Worm (Caenorhabditis elegans) whole organism, L4 larva: ENCODE results near the gene T23G4.2.
A peak's percentile ranks its signal among the peaks of the same experiment; 100 is the strongest.

ENCODE experiments used
- D1046.2 ChIP-seq: fragments of 200-800 bp; sonication (Bioruptor generic); IDR thresholded peaks from 2 replicates; pipeline ENCODE4 v1.3.6; 2022; ENCODE audit warnings: missing genetic modification characterization, missing compliant biosample characterization
- F44E2.7 ChIP-seq: fragments of 200-800 bp; sonication (Bioruptor generic); IDR thresholded peaks from 2 replicates; pipeline ENCODE4 v2.1.2; 2022; ENCODE audit warnings: missing genetic modification characterization, missing compliant biosample characterization
- F49E8.2 ChIP-seq: sonication (generic microtip); optimal IDR thresholded peaks from 2 replicates; lab custom pipeline; 2016; ENCODE audit warnings: missing compliant biosample characterization, mild to moderate bottlenecking, missing genetic modification characterization, borderline replicate concordance
- T26A8.4 ChIP-seq: fragments of 200-800 bp; sonication (Bioruptor generic); IDR thresholded peaks from 2 replicates; pipeline ENCODE4 v1.3.6; 2022; ENCODE audit warnings: missing genetic modification characterization, missing compliant biosample characterization
- ZK337.2 ChIP-seq: fragments of 200-800 bp; sonication (Bioruptor generic); IDR thresholded peaks from 2 replicates; pipeline ENCODE4 v1.3.6; 2022; ENCODE audit warnings: missing genetic modification reagents, missing genetic modification characterization, missing compliant biosample characterization
- aha-1 ChIP-seq: fragments of 150-350 bp; peaks from one replicate; lab custom pipeline; 2014; ENCODE audit warnings: missing biosample characterization, missing genetic modification characterization
- ama-1 ChIP-seq: fragments of 150-350 bp; optimal IDR thresholded peaks from 2 replicates; lab custom pipeline; 2014; ENCODE audit warnings: inconsistent platforms, mixed read lengths
- ceh-44 ChIP-seq: fragments of 200-800 bp; sonication (Bioruptor generic); IDR thresholded peaks from 2 replicates; pipeline ENCODE4 v1.3.6; 2022; ENCODE audit warnings: missing genetic modification reagents, missing genetic modification characterization, missing compliant biosample characterization
- ceh-82 ChIP-seq: sonication (generic microtip); optimal IDR thresholded peaks from 2 replicates; lab custom pipeline; 2017; ENCODE audit warnings: missing biosample characterization, missing genetic modification characterization
- cey-2 ChIP-seq: sonication (generic microtip); optimal IDR thresholded peaks from 3 replicates; lab custom pipeline; 2017; ENCODE audit warnings: missing genetic modification characterization, mild to moderate bottlenecking, missing compliant biosample characterization, antibody characterized with exemption, borderline replicate concordance; ENCODE audit not compliant: insufficient read depth
- daf-12 ChIP-seq: fragments of 150-350 bp; optimal IDR thresholded peaks from 2 replicates; lab custom pipeline; 2014; ENCODE audit warnings: missing biosample characterization, missing genetic modification reagents, missing genetic modification characterization
- daf-16 ChIP-seq, 3 experiments: sonication (generic microtip); optimal IDR thresholded peaks; 2 replicates each; lab custom pipeline; 2016 to 2017; ENCODE audit warnings: missing genetic modification characterization in 3 of 3, missing genetic modification reagents in 3 of 3, mild to moderate bottlenecking in 2 of 3, missing compliant biosample characterization in 2 of 3, missing biosample characterization in 1 of 3, moderate library complexity in 1 of 3
- daf-19 ChIP-seq: fragments of 200-800 bp; sonication (Bioruptor generic); conservative IDR thresholded peaks from 2 replicates; pipeline ENCODE4 v1.3.6; 2022; ENCODE audit warnings: missing genetic modification characterization, missing compliant biosample characterization
- daf-8 ChIP-seq: fragments of 200-800 bp; sonication (Bioruptor generic); IDR thresholded peaks from 2 replicates; pipeline ENCODE4 v1.3.6; 2022; ENCODE audit warnings: missing genetic modification characterization, missing compliant biosample characterization
- dmd-6 ChIP-seq: fragments of 200-800 bp; sonication (Bioruptor generic); IDR thresholded peaks from 2 replicates; pipeline ENCODE4 v1.3.6; 2022; ENCODE audit warnings: missing genetic modification reagents, missing genetic modification characterization, missing compliant biosample characterization
- hif-1 ChIP-seq, 2 experiments: sonication (generic microtip); optimal IDR thresholded peaks; 2 replicates each; lab custom pipeline; 2016 to 2017; ENCODE audit warnings: missing compliant biosample characterization in 2 of 2, missing genetic modification characterization in 2 of 2, missing genetic modification reagents in 2 of 2, missing genotype in 2 of 2, mild to moderate bottlenecking in 1 of 2
- hlh-11 ChIP-seq: fragments of 200-800 bp; sonication (Bioruptor generic); optimal IDR thresholded peaks from 2 replicates; lab custom pipeline; 2018; ENCODE audit warnings: mild to moderate bottlenecking, missing genetic modification characterization, missing compliant biosample characterization
- hlh-30 ChIP-seq: sonication (generic microtip); optimal IDR thresholded peaks from 2 replicates; lab custom pipeline; 2017; ENCODE audit warnings: antibody characterized with exemption, mild to moderate bottlenecking, missing genetic modification characterization, missing compliant biosample characterization; ENCODE audit not compliant: insufficient read depth
- lin-13 ChIP-seq: fragments of 150-350 bp; optimal IDR thresholded peaks from 2 replicates; lab custom pipeline; 2014; ENCODE audit warnings: missing biosample characterization, missing genetic modification reagents, missing genetic modification characterization
- lin-29 ChIP-seq: fragments of 200-800 bp; sonication (Bioruptor generic); IDR thresholded peaks from 2 replicates; pipeline ENCODE4 v1.3.6; 2022; ENCODE audit warnings: missing genetic modification reagents, missing genetic modification characterization, missing compliant biosample characterization
- lin-39 ChIP-seq: fragments of 150-350 bp; optimal IDR thresholded peaks from 2 replicates; lab custom pipeline; 2014; ENCODE audit warnings: missing biosample characterization, missing genetic modification reagents, missing genetic modification characterization
- madf-5 ChIP-seq, 2 experiments: fragments of 200-800 bp; sonication (Bioruptor generic); IDR thresholded peaks; 2 replicates each; pipeline ENCODE4 v1.3.6; 2022; ENCODE audit warnings: missing compliant biosample characterization in 2 of 2, missing genetic modification characterization in 2 of 2
- mep-1 ChIP-seq: fragments of 150-350 bp; sonication (generic microtip); optimal IDR thresholded peaks from 3 replicates; lab custom pipeline; 2014; ENCODE audit warnings: missing biosample characterization, missing genetic modification characterization
- mxl-2 ChIP-seq: fragments of 200-800 bp; sonication (Bioruptor generic); conservative IDR thresholded peaks from 2 replicates; pipeline ENCODE4 v1.3.6; 2022; ENCODE audit warnings: missing genetic modification reagents, missing genetic modification characterization, missing compliant biosample characterization
- mxl-3 ChIP-seq: fragments of 200-800 bp; sonication (Bioruptor generic); optimal IDR thresholded peaks from 2 replicates; lab custom pipeline; 2018; ENCODE audit warnings: mild to moderate bottlenecking, missing genetic modification characterization, missing compliant biosample characterization
- nhr-102 ChIP-seq: sonication (generic microtip); optimal IDR thresholded peaks from 2 replicates; lab custom pipeline; 2016; ENCODE audit warnings: mild to moderate bottlenecking, missing genetic modification characterization, moderate library complexity, missing compliant biosample characterization
- nhr-11 ChIP-seq: fragments of 150-350 bp; optimal IDR thresholded peaks from 2 replicates; lab custom pipeline; 2014; ENCODE audit warnings: missing biosample characterization, missing genetic modification characterization
- nhr-111 ChIP-seq: fragments of 200-800 bp; sonication (Bioruptor generic); optimal IDR thresholded peaks from 2 replicates; lab custom pipeline; 2018; ENCODE audit warnings: mild to moderate bottlenecking, missing genetic modification characterization, missing compliant biosample characterization
- nhr-237 ChIP-seq: sonication (generic microtip); optimal IDR thresholded peaks from 2 replicates; lab custom pipeline; 2017; ENCODE audit warnings: missing biosample characterization, missing genetic modification characterization
- nhr-41 ChIP-seq: fragments of 200-800 bp; sonication (Bioruptor generic); IDR thresholded peaks from 2 replicates; pipeline ENCODE4 v1.3.6; 2022; ENCODE audit warnings: missing genetic modification reagents, missing genetic modification characterization, missing compliant biosample characterization
- nhr-6 ChIP-seq: fragments of 150-350 bp; optimal IDR thresholded peaks from 2 replicates; lab custom pipeline; 2014; ENCODE audit warnings: missing biosample characterization, missing genetic modification characterization
- nhr-76 ChIP-seq: fragments of 150-350 bp; optimal IDR thresholded peaks from 2 replicates; lab custom pipeline; 2014; ENCODE audit warnings: missing biosample characterization, missing genetic modification characterization
- nhr-77 ChIP-seq: fragments of 150-350 bp; optimal IDR thresholded peaks from 2 replicates; lab custom pipeline; 2014; ENCODE audit warnings: missing biosample characterization, missing genetic modification characterization
- pha-4 ChIP-seq, 2 experiments: fragments of 150-350 bp in 1 of 2; fragments of 200-800 bp in 1 of 2; sonication (Bioruptor generic) in 1 of 2; IDR thresholded peaks in 1 of 2; optimal IDR thresholded peaks in 1 of 2; 2 replicates each; pipeline versions ENCODE4 v1.3.6 to Lab custom; 2014 to 2022; ENCODE audit warnings: missing genetic modification characterization in 2 of 2, missing genetic modification reagents in 2 of 2, missing biosample characterization in 1 of 2, missing compliant biosample characterization in 1 of 2
- php-3 ChIP-seq: fragments of 200-800 bp; sonication (Bioruptor generic); IDR thresholded peaks from 2 replicates; pipeline ENCODE4 v1.3.6; 2022; ENCODE audit warnings: missing genetic modification reagents, missing genetic modification characterization, missing compliant biosample characterization
- pqm-1 ChIP-seq: sonication (generic microtip); optimal IDR thresholded peaks from 2 replicates; lab custom pipeline; 2017; ENCODE audit warnings: missing biosample characterization, missing genetic modification characterization
- rbr-2 ChIP-seq: sonication (generic microtip); optimal IDR thresholded peaks from 2 replicates; lab custom pipeline; 2016; ENCODE audit warnings: missing genotype, missing genetic modification characterization, missing compliant biosample characterization
- set-16 ChIP-seq: fragments of 200-800 bp; sonication (Bioruptor generic); IDR thresholded peaks from 2 replicates; pipeline ENCODE4 v1.3.6; 2022; ENCODE audit warnings: missing genetic modification reagents, missing genetic modification characterization, missing compliant biosample characterization
- skn-1 ChIP-seq: fragments of 150-350 bp; optimal IDR thresholded peaks from 2 replicates; lab custom pipeline; 2014; ENCODE audit warnings: missing biosample characterization, missing genetic modification characterization
- spr-1 ChIP-seq: sonication (generic microtip); optimal IDR thresholded peaks from 2 replicates; lab custom pipeline; 2016; ENCODE audit warnings: mild to moderate bottlenecking, missing genetic modification characterization, missing compliant biosample characterization
- tra-1 ChIP-seq: fragments of 200-800 bp; sonication (Bioruptor generic); IDR thresholded peaks from 2 replicates; pipeline ENCODE4 v1.3.6; 2022; ENCODE audit warnings: missing genetic modification reagents, missing genetic modification characterization, missing compliant biosample characterization
- unc-130 ChIP-seq: sonication (generic microtip); optimal IDR thresholded peaks from 2 replicates; lab custom pipeline; 2016; ENCODE audit warnings: missing genetic modification reagents, missing genetic modification characterization, missing compliant biosample characterization
- unc-62 ChIP-seq, 3 experiments: fragments of 150-350 bp in 1 of 3; sonication (generic microtip); optimal IDR thresholded peaks in 2 of 3; peaks in 1 of 3; 1 replicate in 1 of 3; 2 replicates in 2 of 3; lab custom pipeline; 2014 to 2017; ENCODE audit warnings: missing biosample characterization in 3 of 3, missing genetic modification characterization in 3 of 3, missing genetic modification reagents in 3 of 3, missing genotype in 1 of 3
- vab-7 ChIP-seq: fragments of 200-800 bp; sonication (Bioruptor generic); IDR thresholded peaks from 2 replicates; pipeline ENCODE4 v1.3.6; 2022; ENCODE audit warnings: missing genetic modification reagents, missing genetic modification characterization, missing compliant biosample characterization
- zfp-3 ChIP-seq: fragments of 200-800 bp; sonication (Bioruptor generic); conservative IDR thresholded peaks from 2 replicates; pipeline ENCODE4 v1.3.6; 2022; ENCODE audit warnings: missing genetic modification reagents, missing genetic modification characterization, missing compliant biosample characterization
- zip-11 ChIP-seq: fragments of 200-800 bp; sonication (Bioruptor generic); IDR thresholded peaks from 2 replicates; pipeline ENCODE4 v1.3.6; 2022; ENCODE audit warnings: missing genetic modification characterization, missing compliant biosample characterization
- ztf-11 ChIP-seq: fragments of 150-350 bp; optimal IDR thresholded peaks from 2 replicates; lab custom pipeline; 2014; ENCODE audit warnings: missing biosample characterization, missing genetic modification characterization

Gene T23G4.2

ce11 chrIV:13701472-13701871 lies 12.1 kb upstream of the T23G4.2 start (continued):
- no peak for TF ChIP-seq lin-39
- no peak for TF ChIP-seq ceh-44 (GFP tag; lab: Robert Waterston, UW)
- TF ChIP-seq daf-12 (tag; lab: Kevin White, UChicago), result no peak
- no peak for TF ChIP-seq hif-1 (tag; optimal IDR thresholded peaks at IDR 0.05; lab: Kevin White, UChicago)
- no peak for TF ChIP-seq daf-8
- TF ChIP-seq nhr-237 (tag; lab: Kevin White, UChicago), result no peak
- TF ChIP-seq nhr-6 (tag; lab: Kevin White, UChicago), result no peak
- TF ChIP-seq mxl-3 (GFP tag; lab: Kevin White, UChicago), result peak; percentile 2
- TF ChIP-seq ZK337.2 (GFP tag; lab: Robert Waterston, UW), result no peak
- TF ChIP-seq tra-1 (GFP tag; lab: Robert Waterston, UW), result no peak
- TF ChIP-seq daf-16 (GFP tag; optimal IDR thresholded peaks at IDR 0.05; lab: Kevin White, UChicago), result peak in 1 of 2 experiments; percentile 58
- TF ChIP-seq daf-16 (tag; optimal IDR thresholded peaks at IDR 0.05; lab: Kevin White, UChicago), result peak; percentile 23
- TF ChIP-seq nhr-111 (GFP tag; lab: Kevin White, UChicago), result no peak
- no peak for TF ChIP-seq cey-2 (tag; lab: Kevin White, UChicago)
- TF ChIP-seq pqm-1 (tag; lab: Kevin White, UChicago), result no peak
- no peak for TF ChIP-seq ama-1
- TF ChIP-seq vab-7 (GFP tag; lab: Robert Waterston, UW), result peak; percentile 63; the same call in 1 of the 2 replicates
- TF ChIP-seq nhr-11 (tag; lab: Kevin White, UChicago), result no peak
- no peak for TF ChIP-seq daf-19 (GFP tag; lab: Robert Waterston, UW)
- no peak for TF ChIP-seq mxl-2
- TF ChIP-seq spr-1 (tag; lab: Kevin White, UChicago), result no peak
- TF ChIP-seq hlh-30 (tag; lab: Kevin White, UChicago), result no peak
- peak; percentile 58; the same call in 1 of the 2 replicates for TF ChIP-seq pha-4 (GFP tag; IDR thresholded peaks at IDR 0.05; lab: Robert Waterston, UW)
- no peak for TF ChIP-seq pha-4 (tag; optimal IDR thresholded peaks at IDR 0.05; lab: Kevin White, UChicago)
- no peak for TF ChIP-seq php-3 (GFP tag; lab: Robert Waterston, UW)
- TF ChIP-seq set-16 (GFP tag; lab: Robert Waterston, UW), result no peak
- TF ChIP-seq nhr-102 (tag; lab: Kevin White, UChicago), result no peak
- TF ChIP-seq nhr-77, result no peak
- TF ChIP-seq zip-11 (GFP tag; lab: Robert Waterston, UW), result no peak
- TF ChIP-seq lin-29 (GFP tag; lab: Robert Waterston, UW), result no peak
- TF ChIP-seq lin-13 (GFP tag; lab: Kevin White, UChicago), result no peak
- no peak for TF ChIP-seq F49E8.2 (tag; lab: Kevin White, UChicago)
- TF ChIP-seq D1046.2, result no peak
- TF ChIP-seq, all 104 proteins: peak for 17

ce11 chrIV:13700847-13701246 lies 11.5 kb upstream of the T23G4.2 start:
- no peak for TF ChIP-seq F44E2.7
- peak; percentile 50 for TF ChIP-seq aha-1 (tag; lab: Kevin White, UChicago)
- TF ChIP-seq mep-1 (tag; lab: Kevin White, UChicago), result peak; percentile 16

- no peak for TF ChIP-seq nhr-76 (tag; lab: Kevin White, UChicago)
- no peak for TF ChIP-seq nhr-41
- TF ChIP-seq aha-1 (tag; lab: Kevin White, UChicago), result no peak
- TF ChIP-seq lin-13 (GFP tag; lab: Kevin White, UChicago), result no peak
- peak; percentile 48; the same call in 1 of the 2 replicates for TF ChIP-seq tra-1 (GFP tag; lab: Robert Waterston, UW)
- TF ChIP-seq daf-8, result no peak
- TF ChIP-seq T26A8.4 (GFP tag; lab: Robert Waterston, UW), result no peak
- TF ChIP-seq daf-12 (tag; lab: Kevin White, UChicago), result no peak
- TF ChIP-seq zfp-3, result no peak
- peak; percentile 56 for TF ChIP-seq nhr-11 (tag; lab: Kevin White, UChicago)
- TF ChIP-seq ztf-11, result no peak
- TF ChIP-seq vab-7 (GFP tag; lab: Robert Waterston, UW), result 0 out of 2 replicates have a peak, but pooled peaks have one; percentile 13
- no peak for TF ChIP-seq mxl-2
- TF ChIP-seq skn-1, result no peak
- TF ChIP-seq dmd-6 (GFP tag; lab: Robert Waterston, UW), result no peak
- TF ChIP-seq rbr-2, result peak; percentile 2
- peak in 1 of 2 experiments; percentile 97 for TF ChIP-seq unc-62 (GFP tag; optimal IDR thresholded peaks at IDR 0.05 in 1 of 2; lab: Kevin White, UChicago)
- peak; percentile 1 for TF ChIP-seq unc-62 (tag; optimal IDR thresholded peaks at IDR 0.05; lab: Kevin White, UChicago)
- peak; percentile 18 for TF ChIP-seq hlh-11 (tag; lab: Kevin White, UChicago)
- no peak for TF ChIP-seq unc-130
- no peak for TF ChIP-seq madf-5 (GFP tag; IDR thresholded peaks at IDR 0.05; lab: Robert Waterston, UW)
- TF ChIP-seq ceh-82, result no peak
These were observed 10.0 kb upstream of the T23G4.2 start for ce11 chrIV:13699384-13699788.
